Worm (Caenorhabditis elegans) whole organism, early embryonic: ENCODE results near the gene srx-47.

Experiments used
- B0310.2 ChIP-seq: sonication (generic microtip); optimal IDR thresholded peaks from 2 replicates; lab custom pipeline; 2016; ENCODE audit warnings: mild to moderate bottlenecking, missing genetic modification characterization, missing compliant biosample characterization
- F13C5.2 ChIP-seq: sonication (generic microtip); optimal IDR thresholded peaks from 2 replicates; lab custom pipeline; 2017; ENCODE audit warnings: mild to moderate bottlenecking, missing genetic modification characterization, inconsistent platforms, missing compliant biosample characterization
- aly-1 ChIP-seq: sonication (generic microtip); optimal IDR thresholded peaks from 2 replicates; lab custom pipeline; 2016; ENCODE audit warnings: missing genetic modification characterization, missing compliant biosample characterization
- ama-1 ChIP-seq: fragments of 150-350 bp; optimal IDR thresholded peaks from 2 replicates; lab custom pipeline; 2014
- ceh-13 ChIP-seq: fragments of 200-800 bp; sonication (Bioruptor generic); optimal IDR thresholded peaks from 2 replicates; lab custom pipeline; 2018; ENCODE audit warnings: mild to moderate bottlenecking, missing genetic modification characterization, missing compliant biosample characterization
- ceh-36 ChIP-seq: sonication (generic microtip); optimal IDR thresholded peaks from 2 replicates; lab custom pipeline; 2016; ENCODE audit warnings: missing genetic modification characterization, inconsistent platforms, missing compliant biosample characterization
- ets-7 ChIP-seq: sonication (generic microtip); optimal IDR thresholded peaks from 2 replicates; lab custom pipeline; 2016; ENCODE audit warnings: missing genotype, missing genetic modification characterization, missing compliant biosample characterization
- flt-1 ChIP-seq: fragments of 200-800 bp; sonication (Bioruptor generic); IDR thresholded peaks from 2 replicates; pipeline ENCODE4 v1.3.6; 2022; ENCODE audit warnings: missing genetic modification characterization, missing compliant biosample characterization
- hmbx-1 ChIP-seq: sonication (generic microtip); optimal IDR thresholded peaks from 2 replicates; lab custom pipeline; 2016; ENCODE audit warnings: mild to moderate bottlenecking, missing genetic modification characterization, missing compliant biosample characterization
- hmg-4 ChIP-seq: fragments of 200-800 bp; sonication (Bioruptor generic); optimal IDR thresholded peaks from 2 replicates; lab custom pipeline; 2018; ENCODE audit warnings: mild to moderate bottlenecking, missing genetic modification characterization, missing compliant biosample characterization
- hnd-1 ChIP-seq: sonication (generic microtip); optimal IDR thresholded peaks from 2 replicates; lab custom pipeline; 2016; ENCODE audit warnings: missing genetic modification characterization, missing compliant biosample characterization
- pes-1 ChIP-seq: fragments of 200-800 bp; sonication (Bioruptor generic); IDR thresholded peaks from 2 replicates; pipeline ENCODE4 v1.3.6; 2022; ENCODE audit warnings: missing genetic modification reagents, missing genetic modification characterization, missing compliant biosample characterization
- scrt-1 ChIP-seq: fragments of 200-800 bp; sonication (Bioruptor generic); IDR thresholded peaks from 2 replicates; pipeline ENCODE4 v1.3.6; 2022; ENCODE audit warnings: missing genetic modification characterization, missing compliant biosample characterization
- sea-1 ChIP-seq: fragments of 200-800 bp; sonication (Bioruptor generic); conservative IDR thresholded peaks from 2 replicates; pipeline ENCODE4 v1.3.6; 2022; ENCODE audit warnings: missing genetic modification characterization, missing compliant biosample characterization
- tbx-11 ChIP-seq: fragments of 200-800 bp; sonication (Bioruptor generic); IDR thresholded peaks from 2 replicates; pipeline ENCODE4 v1.3.6; 2022; ENCODE audit warnings: missing genetic modification characterization, missing compliant biosample characterization
- tbx-37 ChIP-seq: fragments of 200-800 bp; sonication (Bioruptor generic); conservative IDR thresholded peaks from 2 replicates; pipeline ENCODE4 v1.3.6; 2022; ENCODE audit warnings: missing genetic modification reagents, missing genetic modification characterization, missing compliant biosample characterization
- tra-4 ChIP-seq: sonication (generic microtip); optimal IDR thresholded peaks from 2 replicates; lab custom pipeline; 2017; ENCODE audit warnings: missing genetic modification characterization, missing compliant biosample characterization

Gene srx-47

ce11 chrV:9332611-9333315, 17.0 kb upstream of the srx-47 start:
- TF ChIP-seq ets-7 (no peak), scrt-1 (no peak), hmg-4 (GFP tag; lab: Kevin White, UChicago) (no peak), tbx-37 (GFP tag; lab: Robert Waterston, UW) (no peak), pes-1 (no peak), F13C5.2 (tag; lab: Kevin White, UChicago) (no peak), ceh-36 (no peak), tbx-11 (GFP tag; lab: Robert Waterston, UW) (no peak), sea-1 (GFP tag; lab: Robert Waterston, UW) (no peak), B0310.2 (tag; lab: Kevin White, UChicago) (no peak), ceh-13 (no peak), hmbx-1 (tag; lab: Kevin White, UChicago) (no peak), ama-1 (lab: Kevin White, UChicago) (no peak), aly-1 (no peak), flt-1 (GFP tag; lab: Robert Waterston, UW) (no peak), hnd-1 (tag; lab: Kevin White, UChicago) (no peak), tra-4 (no peak)

- TF ChIP-seq ets-7 = no peak
- TF ChIP-seq flt-1 (GFP tag; lab: Robert Waterston, UW) = no peak
- TF ChIP-seq hnd-1 (tag; lab: Kevin White, UChicago) = no peak
Measured at ce11 chrV:9333316-9334048, 16.3 kb upstream of the srx-47 start, which contains the start of gene acl-14. acl-14 (minus strand) TSS chrV:9333631.

ce11 chrV:9334216-9334615, 15.6 kb upstream of the srx-47 start, which contains the start of gene ucp-4:
ucp-4 (plus strand) TSS chrV:9334298.
- TF ChIP-seq ama-1 (lab: Kevin White, UChicago) = no peak
- TF ChIP-seq scrt-1 = no peak
- no peak for TF ChIP-seq B0310.2 (tag; lab: Kevin White, UChicago)
- no peak for TF ChIP-seq tbx-11 (GFP tag; lab: Robert Waterston, UW)
- no peak for TF ChIP-seq pes-1
- TF ChIP-seq tbx-37 (GFP tag; lab: Robert Waterston, UW) = no peak
- no peak for TF ChIP-seq ets-7
- TF ChIP-seq tra-4 = no peak
- no peak for TF ChIP-seq aly-1
- TF ChIP-seq flt-1 (GFP tag; lab: Robert Waterston, UW) = no peak
- no peak for TF ChIP-seq ceh-36
- no peak for TF ChIP-seq hmg-4 (GFP tag; lab: Kevin White, UChicago)
- TF ChIP-seq sea-1 (GFP tag; lab: Robert Waterston, UW) = no peak
- TF ChIP-seq hmbx-1 (tag; lab: Kevin White, UChicago) = no peak
- no peak for TF ChIP-seq hnd-1 (tag; lab: Kevin White, UChicago)
- TF ChIP-seq ceh-13 = no peak
- no peak for TF ChIP-seq F13C5.2 (tag; lab: Kevin White, UChicago)

- TF ChIP-seq ama-1 (lab: Kevin White, UChicago) (no peak), hmbx-1 (tag; lab: Kevin White, UChicago) (no peak), B0310.2 (tag; lab: Kevin White, UChicago) (no peak), tbx-11 (GFP tag; lab: Robert Waterston, UW) (no peak), scrt-1 (no peak)
Measured at ce11 chrV:9336462-9336861, 13.3 kb upstream of the srx-47 start, which contains the start of gene coq-6. coq-6 (plus strand) TSS chrV:9336762.

ce11 chrV:9338452-9338851, 11.3 kb upstream of the srx-47 start:
- TF ChIP-seq sea-1 (GFP tag; lab: Robert Waterston, UW) (0 out of 2 replicates have a peak, but pooled peaks have one; percentile 12), hmbx-1 (tag; lab: Kevin White, UChicago) (no peak)

- no peak for TF ChIP-seq ceh-13
- no peak for TF ChIP-seq B0310.2 (tag; lab: Kevin White, UChicago)
- TF ChIP-seq tra-4 = no peak
- no peak for TF ChIP-seq flt-1 (GFP tag; lab: Robert Waterston, UW)
- TF ChIP-seq scrt-1 = no peak
- no peak for TF ChIP-seq hnd-1 (tag; lab: Kevin White, UChicago)
- no peak for TF ChIP-seq ceh-36
- no peak for TF ChIP-seq hmbx-1 (tag; lab: Kevin White, UChicago)
- no peak for TF ChIP-seq F13C5.2 (tag; lab: Kevin White, UChicago)
- TF ChIP-seq ama-1 (lab: Kevin White, UChicago) = no peak
- no peak for TF ChIP-seq ets-7
- no peak for TF ChIP-seq aly-1
- no peak for TF ChIP-seq sea-1 (GFP tag; lab: Robert Waterston, UW)
Measured at ce11 chrV:9340318-9340717, 9.5 kb upstream of the srx-47 start.

- TF ChIP-seq scrt-1 = peak; percentile 40; the same call in 1 of the 2 replicates
Measured at ce11 chrV:9341814-9342213, 8.0 kb upstream of the srx-47 start.

- TF ChIP-seq tbx-11 (GFP tag; lab: Robert Waterston, UW) (peak; percentile 38; the same call in 1 of the 2 replicates), pes-1 (peak; percentile 69), sea-1 (GFP tag; lab: Robert Waterston, UW) (peak; percentile 62; the same call in 1 of the 2 replicates), flt-1 (GFP tag; lab: Robert Waterston, UW) (peak; percentile 60; the same call in 1 of the 2 replicates)
Measured at ce11 chrV:9342282-9342681, 7.5 kb upstream of the srx-47 start.
